Fruit fly (Drosophila melanogaster): ENCODE measurements around the gene MED25.

DNA sequence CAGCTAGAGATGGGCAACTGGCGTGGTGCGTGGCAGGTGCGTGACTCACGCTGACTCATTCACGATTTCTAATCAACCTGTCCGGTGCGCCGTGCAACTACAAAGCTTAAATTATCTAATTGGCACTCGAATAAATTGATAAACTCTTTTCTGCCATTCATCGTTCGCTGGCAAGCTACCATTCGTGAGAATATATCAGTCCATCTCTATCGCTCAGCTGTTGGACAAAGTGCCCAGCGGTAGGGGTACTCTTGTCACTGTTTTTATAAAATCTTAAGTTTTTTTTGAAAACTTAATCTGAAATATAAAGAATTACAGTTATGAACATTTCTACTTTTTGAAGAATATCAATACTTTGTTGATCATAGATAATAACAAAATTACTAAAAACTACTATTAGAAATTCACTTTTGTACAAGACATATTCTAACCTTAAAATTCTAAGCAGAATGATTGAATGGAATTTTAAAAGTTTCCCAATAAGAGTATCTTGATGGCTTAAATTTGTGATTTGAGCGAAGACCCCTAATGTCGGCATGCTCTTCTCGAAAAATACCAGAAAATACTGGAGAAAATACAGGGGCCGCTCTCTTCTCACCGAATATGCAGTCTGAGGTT, 12.5 kb downstream of the MED25 start, which contains the start of the genes PIG-L and psidin:
- TF ChIP-seq insv (optimal IDR thresholded peaks at IDR 0.05) (no peak), ttk (optimal IDR thresholded peaks at IDR 0.05) (no peak), psq (optimal IDR thresholded peaks at IDR 0.05) (no peak), Myc (optimal IDR thresholded peaks at IDR 0.05) (no peak), h (optimal IDR thresholded peaks at IDR 0.05) (no peak), Sin3A (optimal IDR thresholded peaks at IDR 0.05) (no peak)

Measured in Kc167 (cell line).